Worm (Caenorhabditis elegans) whole organism, L2 larva: ENCODE results near the gene sftb-1.

Source experiments
- ceh-82 ChIP-seq: fragments of 150-350 bp; optimal IDR thresholded peaks from 2 replicates; lab custom pipeline; 2014; ENCODE audit warnings: missing biosample characterization, missing genetic modification characterization
- elt-3 ChIP-seq: sonication (generic microtip); optimal IDR thresholded peaks from 2 replicates; lab custom pipeline; 2017; ENCODE audit warnings: missing biosample characterization, missing genetic modification characterization
- lin-39 ChIP-seq: fragments of 150-350 bp; optimal IDR thresholded peaks from 2 replicates; lab custom pipeline; 2014; ENCODE audit warnings: missing biosample characterization, missing genetic modification reagents, missing genetic modification characterization
- mdl-1 ChIP-seq, 2 experiments: fragments of 150-350 bp in 1 of 2; sonication (generic microtip) in 1 of 2; optimal IDR thresholded peaks; 2 replicates each; lab custom pipeline; 2017; ENCODE audit warnings: missing biosample characterization in 2 of 2, missing genetic modification characterization in 2 of 2
- skn-1 ChIP-seq: sonication (generic microtip); optimal IDR thresholded peaks from 2 replicates; lab custom pipeline; 2017; ENCODE audit warnings: missing biosample characterization, missing genetic modification characterization
- snpc-4 ChIP-seq: fragments of 150-350 bp; optimal IDR thresholded peaks from 2 replicates; lab custom pipeline; 2014; ENCODE audit warnings: missing biosample characterization, missing genetic modification characterization
- ztf-11 ChIP-seq: sonication (generic microtip); optimal IDR thresholded peaks from 2 replicates; lab custom pipeline; 2017; ENCODE audit warnings: missing biosample characterization, missing genetic modification characterization

ce11 chrIII:4276277-4276676 is 7.2 kb upstream of the sftb-1 start:
- TF ChIP-seq elt-3 (tag; lab: Kevin White, UChicago) = no peak
- no peak for TF ChIP-seq ceh-82 (tag; lab: Kevin White, UChicago)
- no peak for TF ChIP-seq ztf-11
- TF ChIP-seq snpc-4 = no peak
- no peak for TF ChIP-seq mdl-1 (tag; optimal IDR thresholded peaks at IDR 0.05; lab: Kevin White, UChicago)
- TF ChIP-seq skn-1 (tag; lab: Kevin White, UChicago) = no peak
- TF ChIP-seq lin-39 (tag; lab: Kevin White, UChicago) = no peak
